Worm (Caenorhabditis elegans): ENCODE results near the gene acs-9.

DNA sequence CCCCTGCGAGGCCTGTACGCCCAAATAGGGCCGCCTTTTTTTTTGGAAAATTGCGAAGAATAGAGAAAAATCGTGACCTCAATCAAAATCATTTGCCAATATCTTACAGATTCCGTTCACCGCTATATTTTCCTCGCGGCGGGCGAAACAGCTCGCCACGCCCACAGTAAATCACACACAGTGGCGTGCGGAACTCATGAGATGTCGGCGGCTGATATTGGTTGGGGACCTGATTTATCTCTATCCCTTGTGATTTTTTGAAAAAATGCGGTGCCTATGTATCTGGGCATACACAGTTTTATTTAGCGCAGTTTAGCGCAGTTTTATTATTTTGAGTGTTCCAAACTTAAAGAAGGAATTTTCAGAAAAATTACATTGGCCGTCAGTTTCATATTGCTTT lies 45.0 kb upstream of the acs-9 start:
- TF ChIP-seq F55B11.4 (tag; optimal IDR thresholded peaks at IDR 0.05; ENCODE audit: borderline replicate concordance, insufficient read depth): no peak
- TF ChIP-seq ceh-100 (GFP tag; IDR thresholded peaks at IDR 0.05): no peak
